Fruit fly (Drosophila melanogaster) whole organism, embryonic: ENCODE measurements around the gene Veneno.
A peak's percentile ranks its signal among the peaks of the same experiment; 100 is the strongest.

ENCODE experiments used
- Atf3 ChIP-seq: fragments of 200-800 bp; sonication (Bioruptor generic); optimal IDR thresholded peaks from 3 replicates; lab custom pipeline; 2016; ENCODE audit warnings: missing biosample characterization, missing genetic modification characterization
- CG12299 ChIP-seq: fragments of 200-800 bp; sonication (Bioruptor generic); optimal IDR thresholded peaks from 2 replicates; lab custom pipeline; 2018; ENCODE audit warnings: missing biosample characterization, mild to moderate bottlenecking, missing genetic modification characterization
- CG13123 ChIP-seq: fragments of 200-800 bp; sonication (Bioruptor generic); optimal IDR thresholded peaks from 2 replicates; lab custom pipeline; 2016; ENCODE audit warnings: missing biosample characterization, missing genetic modification characterization
- CG14441 ChIP-seq: fragments of 200-800 bp; sonication (Bioruptor generic); IDR thresholded peaks from 2 replicates; pipeline ENCODE4 v1.3.6; 2022; ENCODE audit warnings: missing biosample characterization, missing genetic modification characterization
- CG15269 ChIP-seq: fragments of 200-800 bp; sonication (Bioruptor generic); optimal IDR thresholded peaks from 2 replicates; lab custom pipeline; 2018; ENCODE audit warnings: missing biosample characterization, mild to moderate bottlenecking, missing genetic modification characterization, moderate library complexity
- CG1529 ChIP-seq: fragments of 200-800 bp; sonication (Bioruptor generic); optimal IDR thresholded peaks from 3 replicates; lab custom pipeline; 2018; ENCODE audit warnings: missing biosample characterization, missing genetic modification characterization
- CG17385 ChIP-seq: fragments of 200-800 bp; sonication (Bioruptor generic); optimal IDR thresholded peaks from 3 replicates; lab custom pipeline; 2018; ENCODE audit warnings: missing biosample characterization, mild to moderate bottlenecking, missing genetic modification characterization
- CG18011 ChIP-seq: fragments of 200-800 bp; sonication (Bioruptor generic); optimal IDR thresholded peaks from 2 replicates; lab custom pipeline; 2017; ENCODE audit warnings: missing biosample characterization, missing genetic modification characterization, mild to moderate bottlenecking, moderate library complexity, missing genotype
- CG18599 ChIP-seq: fragments of 200-800 bp; sonication (Bioruptor generic); optimal IDR thresholded peaks from 3 replicates; lab custom pipeline; 2017; ENCODE audit warnings: missing biosample characterization, missing genetic modification characterization, mild to moderate bottlenecking, moderate library complexity, missing genetic modification reagents
- CG2678 ChIP-seq: fragments of 200-800 bp; sonication (Bioruptor generic); optimal IDR thresholded peaks from 3 replicates; lab custom pipeline; 2019; ENCODE audit warnings: missing biosample characterization, mild to moderate bottlenecking, missing genetic modification characterization, moderate library complexity
- CG30020 ChIP-seq: fragments of 200-800 bp; optimal IDR thresholded peaks from 2 replicates; lab custom pipeline; 2019; ENCODE audit warnings: missing biosample characterization, mild to moderate bottlenecking, missing genetic modification characterization, moderate library complexity
- CG32767 ChIP-seq: fragments of 200-800 bp; sonication (Bioruptor generic); IDR thresholded peaks from 2 replicates; pipeline ENCODE4 v1.3.6; 2022; ENCODE audit warnings: missing biosample characterization, missing genetic modification characterization
- CG32772 ChIP-seq: fragments of 200-800 bp; sonication (Bioruptor generic); IDR thresholded peaks from 2 replicates; pipeline ENCODE4 v1.3.6; 2022; ENCODE audit warnings: missing biosample characterization, missing genetic modification characterization
- CG33213 ChIP-seq: fragments of 200-800 bp; sonication (Bioruptor generic); optimal IDR thresholded peaks from 3 replicates; lab custom pipeline; 2016; ENCODE audit warnings: missing biosample characterization, missing genetic modification characterization
- CG4820 ChIP-seq: fragments of 200-800 bp; sonication (Bioruptor generic); optimal IDR thresholded peaks from 3 replicates; lab custom pipeline; 2016; ENCODE audit warnings: missing biosample characterization, missing genetic modification characterization
- CG6813 ChIP-seq: fragments of 200-800 bp; sonication (Bioruptor generic); optimal IDR thresholded peaks from 2 replicates; lab custom pipeline; 2017; ENCODE audit warnings: missing biosample characterization, missing genetic modification characterization, mild to moderate bottlenecking, moderate library complexity, missing genetic modification reagents
- CG8924 ChIP-seq: fragments of 200-800 bp; optimal IDR thresholded peaks from 3 replicates; lab custom pipeline; 2019; ENCODE audit warnings: missing biosample characterization, mild to moderate bottlenecking, missing genetic modification characterization, moderate library complexity
- CG9876 ChIP-seq: fragments of 200-800 bp; sonication (Bioruptor generic); optimal IDR thresholded peaks from 2 replicates; lab custom pipeline; 2016; ENCODE audit warnings: missing biosample characterization, missing genetic modification characterization
- CTCF ChIP-seq: fragments of 200-800 bp; sonication (Bioruptor generic); optimal IDR thresholded peaks from 2 replicates; lab custom pipeline; 2017; ENCODE audit warnings: missing biosample characterization, mild to moderate bottlenecking, missing genetic modification characterization, moderate library complexity
- Dbx ChIP-seq: fragments of 200-800 bp; sonication (Bioruptor generic); IDR thresholded peaks from 3 replicates; pipeline ENCODE4 v1.3.6; 2022; ENCODE audit warnings: missing biosample characterization, missing genetic modification characterization
- Dip3 ChIP-seq: fragments of 200-800 bp; sonication (Bioruptor generic); optimal IDR thresholded peaks from 3 replicates; lab custom pipeline; 2016; ENCODE audit warnings: missing biosample characterization, missing genetic modification characterization
- Drgx ChIP-seq: fragments of 200-800 bp; sonication (Bioruptor generic); IDR thresholded peaks from 2 replicates; pipeline ENCODE4 v1.3.6; 2022; ENCODE audit warnings: missing biosample characterization, missing genetic modification characterization
- Ets65A ChIP-seq: fragments of 200-800 bp; sonication (Bioruptor generic); peaks from one replicate; lab custom pipeline; 2016; ENCODE audit warnings: missing biosample characterization, missing genetic modification characterization
- H15 ChIP-seq: fragments of 200-800 bp; sonication (Bioruptor generic); IDR thresholded peaks from 3 replicates; pipeline ENCODE4 v1.3.6; 2022; ENCODE audit warnings: missing biosample characterization, missing genetic modification characterization
- HLHmδ ChIP-seq: fragments of 200-800 bp; sonication (Bioruptor generic); optimal IDR thresholded peaks from 2 replicates; lab custom pipeline; 2018; ENCODE audit warnings: missing biosample characterization, mild to moderate bottlenecking, missing genetic modification characterization, moderate library complexity
- Jarid2 ChIP-seq: fragments of 200-800 bp; sonication (Bioruptor generic); optimal IDR thresholded peaks from 3 replicates; lab custom pipeline; 2017; ENCODE audit warnings: mild to moderate bottlenecking, missing biosample characterization, missing genetic modification reagents, missing genetic modification characterization
- Med ChIP-seq: fragments of 200-800 bp; sonication (Bioruptor generic); peaks from one replicate; lab custom pipeline; 2016; ENCODE audit warnings: missing biosample characterization, missing genetic modification characterization, mild to moderate bottlenecking, inconsistent platforms, moderate library complexity
- Nf-YA ChIP-seq: fragments of 200-800 bp; sonication (Bioruptor generic); IDR thresholded peaks from 2 replicates; pipeline ENCODE4 v1.3.6; 2022; ENCODE audit warnings: missing biosample characterization, missing genetic modification characterization
- Taf1 ChIP-seq: fragments of 200-800 bp; sonication (Bioruptor generic); IDR thresholded peaks from 2 replicates; pipeline ENCODE4 v1.3.6; 2022; ENCODE audit warnings: missing biosample characterization, missing genetic modification characterization
- Usf ChIP-seq: fragments of 200-800 bp; sonication (Bioruptor generic); optimal IDR thresholded peaks from 2 replicates; lab custom pipeline; 2017; ENCODE audit warnings: missing genotype, missing biosample characterization, missing genetic modification characterization
- Xrp1 ChIP-seq: fragments of 200-800 bp; sonication (Bioruptor generic); IDR thresholded peaks from 2 replicates; pipeline ENCODE4 v1.3.6; 2022; ENCODE audit warnings: missing biosample characterization, missing genetic modification characterization
- chif ChIP-seq, 2 experiments: fragments of 200-800 bp; sonication (Bioruptor generic); optimal IDR thresholded peaks; 3 replicates each; lab custom pipeline; 2016; ENCODE audit warnings: missing biosample characterization in 2 of 2, missing genetic modification characterization in 2 of 2
- corto ChIP-seq: fragments of 200-800 bp; sonication (Bioruptor generic); optimal IDR thresholded peaks from 2 replicates; lab custom pipeline; 2016; ENCODE audit warnings: missing biosample characterization, mild to moderate bottlenecking, missing genetic modification characterization, moderate library complexity
- da ChIP-seq: fragments of 200-800 bp; sonication (Bioruptor generic); optimal IDR thresholded peaks from 2 replicates; lab custom pipeline; 2016; ENCODE audit warnings: missing biosample characterization, missing genetic modification characterization
- danr ChIP-seq: fragments of 200-800 bp; sonication (Bioruptor generic); IDR thresholded peaks from 2 replicates; pipeline ENCODE4 v1.3.6; 2022; ENCODE audit warnings: missing biosample characterization, missing genetic modification characterization
- dati ChIP-seq: fragments of 200-800 bp; sonication (Bioruptor generic); IDR thresholded peaks from 2 replicates; pipeline ENCODE4 v1.3.6; 2022; ENCODE audit warnings: missing biosample characterization, missing genetic modification characterization
- disco-r ChIP-seq: fragments of 200-800 bp; sonication (Bioruptor generic); optimal IDR thresholded peaks from 2 replicates; lab custom pipeline; 2016; ENCODE audit warnings: missing biosample characterization, missing genetic modification characterization
- fru ChIP-seq: fragments of >200 bp; optimal IDR thresholded peaks from 2 replicates; lab custom pipeline; 2017
- ham ChIP-seq: fragments of 200-800 bp; sonication (Bioruptor generic); IDR thresholded peaks from 2 replicates; pipeline ENCODE4 v1.3.6; 2022; ENCODE audit warnings: missing biosample characterization, missing genetic modification characterization
- lola ChIP-seq, 3 experiments: fragments of >200 bp in 2 of 3; fragments of 200-800 bp in 1 of 3; sonication (Bioruptor generic) in 1 of 3; optimal IDR thresholded peaks; 2 replicates each; lab custom pipeline; 2017 to 2019; ENCODE audit warnings: missing biosample characterization in 3 of 3, missing genetic modification characterization in 3 of 3, mild to moderate bottlenecking in 1 of 3, moderate library complexity in 1 of 3
- luna ChIP-seq: fragments of 200-800 bp; sonication (Bioruptor generic); optimal IDR thresholded peaks from 2 replicates; lab custom pipeline; 2016; ENCODE audit warnings: missing biosample characterization, missing genetic modification characterization
- nerfin-2 ChIP-seq: fragments of 200-800 bp; sonication (Bioruptor generic); IDR thresholded peaks from 2 replicates; pipeline ENCODE4 v1.3.6; 2022; ENCODE audit warnings: missing biosample characterization, missing genetic modification characterization; ENCODE audit not compliant: partially characterized antibody
- nom ChIP-seq: fragments of 200-800 bp; sonication (Bioruptor generic); optimal IDR thresholded peaks from 2 replicates; lab custom pipeline; 2017; ENCODE audit warnings: missing biosample characterization, missing genetic modification characterization, mild to moderate bottlenecking, moderate library complexity, missing genetic modification reagents
- peb ChIP-seq: fragments of 200-800 bp; sonication (Bioruptor generic); IDR thresholded peaks from 2 replicates; pipeline ENCODE4 v1.3.6; 2022; ENCODE audit warnings: missing biosample characterization, missing genetic modification characterization
- salm ChIP-seq: fragments of 200-800 bp; sonication (Bioruptor generic); optimal IDR thresholded peaks from 2 replicates; lab custom pipeline; 2018; ENCODE audit warnings: missing biosample characterization, mild to moderate bottlenecking, missing genetic modification characterization
- sc ChIP-seq, 3 experiments: fragments of >200 bp in 2 of 3; fragments of 200-800 bp in 1 of 3; sonication (Bioruptor generic) in 1 of 3; optimal IDR thresholded peaks; 2 replicates in 2 of 3; 3 replicates in 1 of 3; lab custom pipeline; 2017; ENCODE audit warnings: mild to moderate bottlenecking in 1 of 3, missing biosample characterization in 1 of 3, missing genetic modification characterization in 1 of 3, missing genetic modification reagents in 1 of 3
- sna ChIP-seq: fragments of 200-800 bp; sonication (Bioruptor generic); IDR thresholded peaks from 2 replicates; pipeline ENCODE4 v1.3.6; 2022; ENCODE audit warnings: missing biosample characterization, missing genetic modification characterization; ENCODE audit not compliant: partially characterized antibody
- tap ChIP-seq: fragments of 200-800 bp; optimal IDR thresholded peaks from 3 replicates; lab custom pipeline; 2019; ENCODE audit warnings: missing biosample characterization, mild to moderate bottlenecking, missing genetic modification characterization, moderate library complexity
- trh ChIP-seq: fragments of 200-800 bp; sonication (Bioruptor generic); optimal IDR thresholded peaks from 2 replicates; lab custom pipeline; 2016; ENCODE audit warnings: missing biosample characterization, missing genetic modification characterization
- tx ChIP-seq: fragments of 200-800 bp; sonication (Bioruptor generic); optimal IDR thresholded peaks from 2 replicates; lab custom pipeline; 2016; ENCODE audit warnings: missing biosample characterization, missing genetic modification characterization
- usp ChIP-seq: fragments of >200 bp; optimal IDR thresholded peaks from 2 replicates; lab custom pipeline; 2017; ENCODE audit warnings: missing biosample characterization, missing genetic modification characterization

Veneno gene

DNA sequence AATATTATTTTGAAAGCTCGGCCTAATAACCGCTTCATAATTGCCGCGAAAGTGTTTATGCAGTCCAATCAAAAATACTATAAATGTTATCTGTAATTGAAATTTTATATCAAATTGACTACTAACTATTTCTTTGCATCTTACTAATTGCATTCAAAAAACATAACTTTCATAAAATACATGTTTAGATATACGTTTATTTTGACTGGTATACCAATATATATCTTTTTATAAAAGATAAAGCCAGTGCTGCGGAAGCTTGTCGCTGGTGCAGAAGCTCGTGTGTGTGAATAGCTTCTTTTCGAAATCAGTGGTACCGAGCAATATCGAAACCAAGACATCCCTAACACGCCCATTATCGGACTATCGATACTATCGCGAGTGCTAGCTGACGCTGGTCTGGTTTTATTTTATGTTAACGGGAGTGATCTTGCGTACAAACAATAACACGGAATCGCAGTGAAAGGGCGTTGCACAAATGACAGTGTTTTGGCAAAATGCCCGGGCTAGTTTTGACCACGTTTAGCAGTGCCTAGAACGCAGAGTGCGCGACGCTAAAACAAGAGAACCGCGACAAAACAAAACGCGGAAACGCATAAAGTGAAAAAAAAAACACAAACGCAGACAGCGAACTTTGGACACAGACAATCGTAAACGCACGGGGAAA, 12.8 kb downstream of the Veneno start, which contains the start of gene Atg13 (continued):
- peak; percentile 98 for TF ChIP-seq nom (GFP tag; lab: Kevin White, UChicago)
- no peak for TF ChIP-seq CG32772 (GFP tag; lab: Robert Waterston, UW)
- no peak for TF ChIP-seq usp (GFP tag; lab: Kevin White, UChicago)
- TF ChIP-seq sc (optimal IDR thresholded peaks at IDR 0.05; lab: Kevin White, UChicago) = no peak
- no peak for TF ChIP-seq sc (GFP tag; optimal IDR thresholded peaks at IDR 0.05; lab: Kevin White, UChicago)
- no peak for TF ChIP-seq CG2678
- TF ChIP-seq CG6813 (GFP tag; lab: Kevin White, UChicago) = no peak
- TF ChIP-seq Dip3 (GFP tag; lab: Kevin White, UChicago) = no peak
- TF ChIP-seq Nf-YA = no peak
- no peak for TF ChIP-seq CG32767 (GFP tag; lab: Robert Waterston, UW)
- TF ChIP-seq Ets65A = peak; percentile 84
- TF ChIP-seq H15 (GFP tag; lab: Robert Waterston, UW) = no peak
- TF ChIP-seq CG15269 (tag; lab: Kevin White, UChicago) = no peak
- TF ChIP-seq CG17385 (GFP tag; lab: Kevin White, UChicago) = no peak
- peak; percentile 35 for TF ChIP-seq Atf3 (GFP tag; lab: Kevin White, UChicago)
- no peak for TF ChIP-seq CG18011 (GFP tag; lab: Kevin White, UChicago)
- peak; percentile 43 for TF ChIP-seq Usf (GFP tag; lab: Kevin White, UChicago)
- peak; percentile 75; the same call in 1 of the 2 replicates for TF ChIP-seq Drgx (GFP tag; lab: Robert Waterston, UW)
- no peak for TF ChIP-seq CG13123 (GFP tag; lab: Kevin White, UChicago)
- no peak for TF ChIP-seq CTCF (GFP tag; lab: Kevin White, UChicago)
- no peak for TF ChIP-seq Xrp1 (GFP tag; lab: Robert Waterston, UW)
- TF ChIP-seq tap = no peak
- TF ChIP-seq salm (tag; lab: Kevin White, UChicago) = no peak
- peak; percentile 75 for TF ChIP-seq Med
- no peak for TF ChIP-seq dati (GFP tag; lab: Robert Waterston, UW)
- no peak for TF ChIP-seq Jarid2
- TF ChIP-seq lola (GFP tag; optimal IDR thresholded peaks at IDR 0.05; lab: Kevin White, UChicago) = peak in 1 of 3 experiments; percentile 34
- TF ChIP-seq peb = no peak
- TF ChIP-seq luna = no peak
- TF ChIP-seq CG12299 (tag; lab: Kevin White, UChicago) = no peak
- TF ChIP-seq CG1529 = no peak
- no peak for TF ChIP-seq corto (GFP tag; lab: Kevin White, UChicago)
- peak; percentile 44 for TF ChIP-seq sna
- TF ChIP-seq danr (GFP tag; lab: Robert Waterston, UW) = no peak
- no peak for TF ChIP-seq tx
- TF ChIP-seq CG30020 (tag; lab: Kevin White, UChicago) = peak; percentile 95
- no peak for TF ChIP-seq ham (GFP tag; lab: Robert Waterston, UW)
- TF ChIP-seq CG18599 (GFP tag; lab: Kevin White, UChicago) = no peak
- no peak for TF ChIP-seq disco-r (GFP tag; lab: Kevin White, UChicago)
- TF ChIP-seq trh = no peak
- TF ChIP-seq Taf1 = no peak
- no peak for TF ChIP-seq CG9876 (GFP tag; lab: Kevin White, UChicago)
- TF ChIP-seq HLHmδ = peak; percentile 45
- TF ChIP-seq chif (GFP tag; optimal IDR thresholded peaks at IDR 0.05; lab: Kevin White, UChicago) = peak in 1 of 2 experiments; percentile 38
- TF ChIP-seq Dbx = no peak
- TF ChIP-seq nerfin-2 (GFP tag; lab: Robert Waterston, UW) = peak; percentile 58
- no peak for TF ChIP-seq fru (lab: Kevin White, UChicago)
- TF ChIP-seq CG8924 (tag; lab: Kevin White, UChicago) = peak; percentile 54
- no peak for TF ChIP-seq CG33213 (GFP tag; lab: Kevin White, UChicago)
- no peak for TF ChIP-seq CG4820
- TF ChIP-seq CG14441 (GFP tag; lab: Robert Waterston, UW) = no peak
- TF ChIP-seq da (GFP tag; lab: Kevin White, UChicago) = no peak
